Worm (Caenorhabditis elegans): ENCODE measurements around the gene nhr-234.

DNA sequence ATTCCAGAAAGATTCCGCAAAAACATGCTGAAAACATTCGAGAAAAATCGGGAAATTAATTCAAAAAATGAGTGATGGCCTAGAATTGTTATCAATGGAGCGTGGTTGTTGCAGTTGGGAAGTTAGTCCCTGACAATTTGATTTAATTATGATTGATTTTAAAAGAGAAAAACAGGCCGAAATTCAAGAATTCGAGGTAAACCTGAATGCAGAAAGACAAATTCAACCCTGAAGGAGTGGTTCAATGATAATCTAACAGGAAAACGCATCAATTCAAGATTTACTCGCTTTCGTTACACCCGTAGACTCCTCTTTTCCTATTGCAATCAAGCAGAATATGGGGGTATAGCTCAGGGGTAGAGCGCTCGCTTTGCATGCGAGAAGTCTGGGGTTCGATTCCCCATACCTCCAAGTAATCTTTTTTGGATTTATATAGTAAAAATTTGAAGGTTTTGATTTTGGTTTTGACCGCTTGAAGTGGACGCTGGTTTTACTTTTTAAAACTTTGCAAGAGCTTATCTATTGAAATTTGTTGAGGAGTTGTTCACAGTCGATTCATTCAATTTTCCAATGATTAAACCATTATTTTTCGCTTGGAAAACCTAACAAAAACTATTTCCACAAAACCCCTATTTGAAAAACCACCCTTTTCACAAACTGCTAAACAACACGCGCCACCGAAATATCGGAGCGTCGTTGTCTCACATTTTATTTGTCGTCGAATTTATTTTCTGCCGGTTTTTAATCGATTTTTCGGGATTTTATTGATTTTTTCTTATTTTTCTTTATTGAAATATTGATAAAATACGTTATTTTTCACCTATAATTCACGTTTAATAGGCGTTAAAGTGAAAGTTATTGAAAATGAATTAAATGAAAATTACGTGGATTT lies 41.7 kb downstream of the nhr-234 start:
- peak; percentile 21 for TF ChIP-seq blmp-1 (tag; optimal IDR thresholded peaks at IDR 0.05)
- no peak for TF ChIP-seq unc-120 (tag; optimal IDR thresholded peaks at IDR 0.05; ENCODE audit: poor library complexity, severe bottlenecking)
- TF ChIP-seq nhr-28 (tag; optimal IDR thresholded peaks at IDR 0.05): no peak
- no peak for TF ChIP-seq zip-8 (tag; optimal IDR thresholded peaks at IDR 0.05)
- TF ChIP-seq cnd-1 (tag; optimal IDR thresholded peaks at IDR 0.05): peak; percentile 51

All from whole organism, mixed stage, embryonic.